Fruit fly (Drosophila melanogaster) whole organism: Measurements from ENCODE around the gene Pex5.

Experiments
- CG8478 ChIP-seq: fragments of >200 bp; optimal IDR thresholded peaks from 2 replicates; lab custom pipeline; 2018; ENCODE audit warnings: inconsistent platforms
- Dll ChIP-seq: fragments of >200 bp; optimal IDR thresholded peaks from 2 replicates; lab custom pipeline; 2017
- EcR ChIP-seq, 2 experiments: fragments of >200 bp; optimal IDR thresholded peaks; 2 replicates each; lab custom pipeline; 2017; ENCODE audit warnings: missing biosample characterization in 2 of 2, missing genetic modification characterization in 2 of 2, missing genetic modification reagents in 2 of 2
- pan ChIP-seq: fragments of >200 bp; optimal IDR thresholded peaks from 2 replicates; lab custom pipeline; 2017
- psq ChIP-seq: fragments of >200 bp; optimal IDR thresholded peaks from 2 replicates; lab custom pipeline; 2017
- usp ChIP-seq: fragments of >200 bp; optimal IDR thresholded peaks from 2 replicates; lab custom pipeline; 2017; ENCODE audit warnings: missing biosample characterization, missing genetic modification characterization, mixed read lengths

The Pex5 gene

dm6 chrX:1825912-1826862 is 42.7 kb downstream of the Pex5 start:
- no peak for TF ChIP-seq usp (GFP tag; lab: Kevin White, UChicago)
- no peak for TF ChIP-seq pan (lab: Kevin White, UChicago)
- no peak for TF ChIP-seq Dll (lab: Kevin White, UChicago)
- TF ChIP-seq psq (lab: Kevin White, UChicago), result no peak
- TF ChIP-seq EcR (GFP tag; optimal IDR thresholded peaks at IDR 0.05; lab: Kevin White, UChicago), result peak; percentile 63 to 72
- TF ChIP-seq CG8478 (lab: Kevin White, UChicago), result no peak

dm6 chrX:1824610-1824948 is 44.3 kb downstream of the Pex5 start:
- TF ChIP-seq CG8478 (lab: Kevin White, UChicago), result no peak
- no peak for TF ChIP-seq psq (lab: Kevin White, UChicago)
- TF ChIP-seq Dll (lab: Kevin White, UChicago), result no peak
- TF ChIP-seq usp (GFP tag; lab: Kevin White, UChicago), result no peak
- peak in 1 of 2 experiments; percentile 68 for TF ChIP-seq EcR (GFP tag; optimal IDR thresholded peaks at IDR 0.05; lab: Kevin White, UChicago)
- peak; percentile 94 for TF ChIP-seq pan (lab: Kevin White, UChicago)

- TF ChIP-seq psq (lab: Kevin White, UChicago), result no peak
- TF ChIP-seq Dll (lab: Kevin White, UChicago), result no peak
- TF ChIP-seq usp (GFP tag; lab: Kevin White, UChicago), result no peak
- no peak for TF ChIP-seq EcR (GFP tag; optimal IDR thresholded peaks at IDR 0.05; lab: Kevin White, UChicago)
- TF ChIP-seq CG8478 (lab: Kevin White, UChicago), result no peak
- no peak for TF ChIP-seq pan (lab: Kevin White, UChicago)
Observed at dm6 chrX:1823883-1824609, 44.8 kb downstream of the Pex5 start.

- TF ChIP-seq psq (lab: Kevin White, UChicago) (no peak), Dll (lab: Kevin White, UChicago) (no peak), EcR (GFP tag; optimal IDR thresholded peaks at IDR 0.05; lab: Kevin White, UChicago) (no peak), CG8478 (lab: Kevin White, UChicago) (no peak), usp (GFP tag; lab: Kevin White, UChicago) (no peak), pan (lab: Kevin White, UChicago) (no peak)
Observed at dm6 chrX:1822281-1822680, 46.6 kb downstream of the Pex5 start, which contains the start of gene CG14811. Gene CG14811, minus strand, starts transcription at chrX:1822381.

dm6 chrX:1821039-1821438 is 47.8 kb downstream of the Pex5 start:
- TF ChIP-seq CG8478 (lab: Kevin White, UChicago) (no peak), psq (lab: Kevin White, UChicago) (no peak), usp (GFP tag; lab: Kevin White, UChicago) (no peak), EcR (GFP tag; optimal IDR thresholded peaks at IDR 0.05; lab: Kevin White, UChicago) (no peak), pan (lab: Kevin White, UChicago) (no peak), Dll (lab: Kevin White, UChicago) (no peak)

- TF ChIP-seq usp (GFP tag; lab: Kevin White, UChicago) (no peak), Dll (lab: Kevin White, UChicago) (no peak), EcR (GFP tag; optimal IDR thresholded peaks at IDR 0.05; lab: Kevin White, UChicago) (no peak)
Observed at dm6 chrX:1820241-1820640, 48.6 kb downstream of the Pex5 start, which contains the start of gene CG14810. Gene CG14810, minus strand, starts transcription at chrX:1820341.

- no peak for TF ChIP-seq psq (lab: Kevin White, UChicago)
- TF ChIP-seq Dll (lab: Kevin White, UChicago), result no peak
- TF ChIP-seq usp (GFP tag; lab: Kevin White, UChicago), result no peak
- TF ChIP-seq EcR (GFP tag; optimal IDR thresholded peaks at IDR 0.05; lab: Kevin White, UChicago), result no peak
- TF ChIP-seq pan (lab: Kevin White, UChicago), result no peak
- no peak for TF ChIP-seq CG8478 (lab: Kevin White, UChicago)
Observed at dm6 chrX:1819026-1819425, 49.8 kb downstream of the Pex5 start.
